Fruit fly (Drosophila melanogaster): ENCODE measurements around the gene GMF.

The GMF gene

DNA sequence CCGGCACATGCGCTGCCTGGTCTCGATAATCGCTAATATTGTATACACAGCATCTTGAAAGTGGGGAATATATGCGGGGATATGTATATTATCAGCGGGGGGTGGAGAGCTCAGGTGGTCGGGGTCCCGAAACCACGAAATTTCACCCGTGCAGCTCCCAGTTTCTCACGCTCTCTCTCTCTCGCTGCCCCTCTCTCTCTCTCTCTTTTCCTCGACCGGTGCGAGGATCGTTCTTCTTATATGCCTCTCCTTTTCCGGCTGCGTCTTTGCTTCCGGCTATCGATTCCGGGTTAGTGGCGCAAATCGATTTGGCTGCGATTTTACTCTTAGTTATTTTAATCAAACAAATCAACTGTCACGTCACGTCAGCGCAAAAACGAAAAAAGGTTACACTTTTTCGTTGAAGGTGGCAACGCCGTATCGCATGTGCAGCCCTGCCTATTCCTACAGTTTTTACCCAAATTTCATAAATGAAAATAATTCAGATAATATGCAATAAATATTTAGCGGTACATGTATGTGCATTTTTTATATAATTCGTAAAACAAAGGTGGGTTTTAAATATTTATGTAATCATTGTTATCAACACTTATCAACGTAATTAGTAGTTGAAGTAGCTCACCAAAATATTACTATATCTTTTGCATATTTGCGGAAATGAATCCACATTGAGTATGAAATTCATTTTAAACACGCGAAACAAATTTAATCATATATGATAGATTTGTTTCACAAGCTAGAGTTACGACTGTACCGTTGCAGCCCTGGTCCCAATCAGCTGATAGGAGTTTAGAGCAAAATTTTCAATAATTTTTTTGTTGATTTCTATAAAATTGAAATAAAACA, 3.1 kb downstream of the GMF start, which contains the start of the genes heix and CG17328 (continued):
- TF ChIP-seq CG10462 (GFP tag; optimal IDR thresholded peaks at IDR 0.05) (peak; percentile 13), gfzf (GFP tag; optimal IDR thresholded peaks at IDR 0.05) (peak; percentile 72), ssp (GFP tag; IDR thresholded peaks at IDR 0.05) (peak; percentile 43), CG12155 (GFP tag; optimal IDR thresholded peaks at IDR 0.05) (peak; percentile 58), Blimp-1 (GFP tag; optimal IDR thresholded peaks at IDR 0.05) (peak; percentile 50), CG5953 (GFP tag; IDR thresholded peaks at IDR 0.05) (peak; percentile 43; the same call in 1 of the 2 replicates), CG3065 (GFP tag; optimal IDR thresholded peaks at IDR 0.05) (peak; percentile 7), sna (GFP tag; IDR thresholded peaks at IDR 0.05; ENCODE audit: partially characterized antibody) (no peak), CG2678 (tag; optimal IDR thresholded peaks at IDR 0.05) (no peak), Hr78 (GFP tag; optimal IDR thresholded peaks at IDR 0.05) (no peak), Trl (optimal IDR thresholded peaks at IDR 0.05) (peak; percentile 88 to 89), Trl (GFP tag; optimal IDR thresholded peaks at IDR 0.05) (peak; percentile 48), ttk (GFP tag; IDR thresholded peaks at IDR 0.05) (peak; percentile 68), Nf-YA (GFP tag; IDR thresholded peaks at IDR 0.05) (no peak), CG11085 (GFP tag; IDR thresholded peaks at IDR 0.05) (peak; percentile 54), ash1 (GFP tag; optimal IDR thresholded peaks at IDR 0.05) (no peak), CG1792 (GFP tag; optimal IDR thresholded peaks at IDR 0.05) (peak; percentile 1), CG12769 (tag; optimal IDR thresholded peaks at IDR 0.05) (peak; percentile 96), CG3163 (GFP tag; optimal IDR thresholded peaks at IDR 0.05) (no peak), HLH54F (GFP tag; optimal IDR thresholded peaks at IDR 0.05) (peak; percentile 73), CG10147 (GFP tag; optimal IDR thresholded peaks at IDR 0.05) (no peak), CG4424 (GFP tag; optimal IDR thresholded peaks at IDR 0.05) (peak; percentile 77), CG31441 (GFP tag; IDR thresholded peaks at IDR 0.05) (no peak; the same call in 1 of the 2 replicates), Max (GFP tag; optimal IDR thresholded peaks at IDR 0.05) (peak; percentile 60), CG3407 (GFP tag; optimal IDR thresholded peaks at IDR 0.05) (peak; percentile 37), Dp (GFP tag; optimal IDR thresholded peaks at IDR 0.05) (peak; percentile 21), CG6175 (GFP tag; IDR thresholded peaks at IDR 0.05) (no peak), NC2β (GFP tag; optimal IDR thresholded peaks at IDR 0.05) (peak; percentile 39), abd-A (tag; optimal IDR thresholded peaks at IDR 0.05) (no peak), TFAM (GFP tag; optimal IDR thresholded peaks at IDR 0.05) (no peak), Camta (GFP tag; optimal IDR thresholded peaks at IDR 0.05) (peak; percentile 49), CG18262 (tag; optimal IDR thresholded peaks at IDR 0.05) (peak; percentile 70), unpg (GFP tag; optimal IDR thresholded peaks at IDR 0.05) (peak; percentile 68), grau (tag; optimal IDR thresholded peaks at IDR 0.05) (peak; percentile 99), amos (GFP tag; IDR thresholded peaks at IDR 0.05; ENCODE audit: partially characterized antibody) (no peak), mam (GFP tag; optimal IDR thresholded peaks at IDR 0.05) (peak; percentile 87), CG15514 (GFP tag; optimal IDR thresholded peaks at IDR 0.05) (peak; percentile 43), CG8359 (GFP tag; optimal IDR thresholded peaks at IDR 0.05; ENCODE audit: borderline replicate concordance) (no peak), dmrt11E (tag; optimal IDR thresholded peaks at IDR 0.05) (peak; percentile 59), slp2 (GFP tag; optimal IDR thresholded peaks at IDR 0.05) (peak; percentile 5), E2f1 (GFP tag; IDR thresholded peaks at IDR 0.05) (peak; percentile 70), chm (GFP tag; IDR thresholded peaks at IDR 0.05) (peak; percentile 28; the same call in 1 of the 2 replicates), CG10321 (GFP tag; IDR thresholded peaks at IDR 0.05) (no peak), ab (GFP tag; optimal IDR thresholded peaks at IDR 0.05) (peak; percentile 32), danr (GFP tag; IDR thresholded peaks at IDR 0.05) (0 out of 2 replicates have a peak, but pooled peaks have one; percentile 18), CoRest (tag; optimal IDR thresholded peaks at IDR 0.05) (peak; percentile 85), odd (GFP tag; optimal IDR thresholded peaks at IDR 0.05) (peak; percentile 19), esg (GFP tag; conservative IDR thresholded peaks at IDR 0.05) (peak; percentile 59), tup (GFP tag; optimal IDR thresholded peaks at IDR 0.05) (peak; percentile 18)

All from whole organism, embryonic.